Worm (Caenorhabditis elegans) whole organism, young adult: ENCODE data around the gene nhr-19.
A peak's percentile ranks its signal among the peaks of the same experiment; 100 is the strongest.

ENCODE experiments used
- B0336.3 ChIP-seq: fragments of 200-800 bp; sonication (Bioruptor generic); IDR thresholded peaks from 2 replicates; pipeline ENCODE4 v1.3.6; 2022; ENCODE audit warnings: missing genetic modification characterization, missing compliant biosample characterization
- C17E4.6 ChIP-seq: fragments of 200-800 bp; sonication (Bioruptor generic); IDR thresholded peaks from 2 replicates; pipeline ENCODE4 v1.3.6; 2022; ENCODE audit warnings: missing genetic modification reagents, missing genetic modification characterization, missing compliant biosample characterization
- F10E7.11 ChIP-seq: sonication (generic microtip); optimal IDR thresholded peaks from 2 replicates; lab custom pipeline; 2017; ENCODE audit warnings: mild to moderate bottlenecking, missing genetic modification characterization, moderate library complexity, missing compliant biosample characterization
- F22D6.2 ChIP-seq: sonication (generic microtip); optimal IDR thresholded peaks from 2 replicates; lab custom pipeline; 2016; ENCODE audit warnings: mild to moderate bottlenecking, missing genetic modification characterization, missing compliant biosample characterization
- F37B4.10 ChIP-seq: fragments of 200-800 bp; sonication (Bioruptor generic); IDR thresholded peaks from 2 replicates; pipeline ENCODE4 v1.3.6; 2022; ENCODE audit warnings: missing genetic modification characterization, missing compliant biosample characterization
- F57A8.1 ChIP-seq: fragments of 200-800 bp; sonication (Bioruptor generic); optimal IDR thresholded peaks from 2 replicates; lab custom pipeline; 2018; ENCODE audit warnings: mild to moderate bottlenecking, missing genetic modification characterization, moderate library complexity, missing compliant biosample characterization
- F57C9.4 ChIP-seq: sonication (generic microtip); optimal IDR thresholded peaks from 2 replicates; lab custom pipeline; 2017; ENCODE audit warnings: mild to moderate bottlenecking, missing genetic modification characterization, missing compliant biosample characterization
- Y56A3A.18 ChIP-seq: fragments of 200-800 bp; sonication (Bioruptor generic); IDR thresholded peaks from 2 replicates; pipeline ENCODE4 v1.3.6; 2022; ENCODE audit warnings: missing genetic modification reagents, missing genetic modification characterization, missing compliant biosample characterization
- Y67H2A.10 ChIP-seq: fragments of 200-800 bp; sonication (Bioruptor generic); conservative IDR thresholded peaks from 2 replicates; pipeline ENCODE4 v1.3.6; 2022; ENCODE audit warnings: missing genetic modification reagents, missing genetic modification characterization, missing compliant biosample characterization
- Y95B8A.8 ChIP-seq: fragments of 200-800 bp; sonication (Bioruptor generic); IDR thresholded peaks from 2 replicates; pipeline ENCODE4 v1.3.6; 2022; ENCODE audit warnings: missing genetic modification reagents, missing genetic modification characterization, missing compliant biosample characterization
- ama-1 ChIP-seq, 3 experiments: fragments of 150-350 bp in 1 of 3; sonication (generic microtip) in 2 of 3; optimal IDR thresholded peaks; 2 replicates each; lab custom pipeline; 2014 to 2018; ENCODE audit warnings: missing biosample characterization in 2 of 3, missing genetic modification characterization in 2 of 3, missing genetic modification reagents in 2 of 3
- atf-7 ChIP-seq: sonication (generic microtip); optimal IDR thresholded peaks from 2 replicates; lab custom pipeline; 2017; ENCODE audit warnings: mild to moderate bottlenecking, missing genetic modification characterization, missing compliant biosample characterization
- athp-1 ChIP-seq: sonication (generic microtip); optimal IDR thresholded peaks from 2 replicates; lab custom pipeline; 2017; ENCODE audit warnings: mild to moderate bottlenecking, missing genetic modification characterization, missing compliant biosample characterization
- cebp-1 ChIP-seq, 2 experiments: fragments of 200-800 bp in 1 of 2; sonication (Bioruptor generic) in 1 of 2; sonication (generic microtip) in 1 of 2; IDR thresholded peaks in 1 of 2; optimal IDR thresholded peaks in 1 of 2; 2 replicates each; pipeline versions ENCODE4 v1.3.6 to Lab custom; 2017 to 2022; ENCODE audit warnings: missing compliant biosample characterization in 2 of 2, missing genetic modification characterization in 2 of 2, mild to moderate bottlenecking in 1 of 2, missing genetic modification reagents in 1 of 2, moderate library complexity in 1 of 2
- ceh-100 ChIP-seq: fragments of 200-800 bp; sonication (Bioruptor generic); IDR thresholded peaks from 2 replicates; pipeline ENCODE4 v1.3.6; 2022; ENCODE audit warnings: missing genetic modification reagents, missing genetic modification characterization, missing compliant biosample characterization
- ceh-27 ChIP-seq: fragments of 200-800 bp; sonication (Bioruptor generic); optimal IDR thresholded peaks from 2 replicates; lab custom pipeline; 2018; ENCODE audit warnings: mild to moderate bottlenecking, missing genetic modification characterization, moderate library complexity, missing compliant biosample characterization
- ceh-40 ChIP-seq: fragments of 200-800 bp; sonication (Bioruptor generic); IDR thresholded peaks from 2 replicates; pipeline ENCODE4 v1.3.6; 2022; ENCODE audit warnings: missing genetic modification characterization, missing compliant biosample characterization
- die-1 ChIP-seq: sonication (generic microtip); optimal IDR thresholded peaks from 2 replicates; lab custom pipeline; 2016; ENCODE audit warnings: missing genotype, mild to moderate bottlenecking, missing genetic modification characterization, missing compliant biosample characterization
- dox-1 ChIP-seq: fragments of 200-800 bp; sonication (Bioruptor generic); IDR thresholded peaks from 2 replicates; pipeline ENCODE4 v1.3.6; 2022; ENCODE audit warnings: missing genetic modification reagents, missing genetic modification characterization, missing compliant biosample characterization
- egl-44 ChIP-seq: fragments of 200-800 bp; sonication (Bioruptor generic); IDR thresholded peaks from 2 replicates; pipeline ENCODE4 v1.3.6; 2022; ENCODE audit warnings: missing genetic modification reagents, missing genetic modification characterization, missing compliant biosample characterization
- egrh-3 ChIP-seq: fragments of 200-800 bp; sonication (Bioruptor generic); IDR thresholded peaks from 2 replicates; pipeline ENCODE4 v1.3.6; 2022; ENCODE audit warnings: missing genetic modification reagents, missing genetic modification characterization, missing compliant biosample characterization
- ekl-4 ChIP-seq: fragments of 200-800 bp; sonication (Bioruptor generic); IDR thresholded peaks from 2 replicates; pipeline ENCODE4 v1.3.6; 2022; ENCODE audit warnings: missing genetic modification reagents, missing genetic modification characterization, missing compliant biosample characterization
- ets-4 ChIP-seq: fragments of 200-800 bp; sonication (Bioruptor generic); optimal IDR thresholded peaks from 2 replicates; lab custom pipeline; 2018; ENCODE audit warnings: mild to moderate bottlenecking, missing genetic modification characterization, missing compliant biosample characterization
- fkh-3 ChIP-seq: sonication (generic microtip); optimal IDR thresholded peaks from 2 replicates; lab custom pipeline; 2016; ENCODE audit warnings: mild to moderate bottlenecking, missing genetic modification characterization, missing compliant biosample characterization
- hlh-12 ChIP-seq: sonication (generic microtip); optimal IDR thresholded peaks from 2 replicates; lab custom pipeline; 2016; ENCODE audit warnings: missing genetic modification characterization, missing compliant biosample characterization
- hmg-20 ChIP-seq: fragments of 200-800 bp; sonication (Bioruptor generic); IDR thresholded peaks from 2 replicates; pipeline ENCODE4 v1.3.6; 2022; ENCODE audit warnings: missing genetic modification reagents, missing genetic modification characterization, missing compliant biosample characterization
- hsf-1 ChIP-seq: fragments of 200-800 bp; sonication (Bioruptor generic); IDR thresholded peaks from 2 replicates; pipeline ENCODE4 v1.3.6; 2022; ENCODE audit warnings: missing genetic modification reagents, missing genetic modification characterization, missing compliant biosample characterization
- let-607 ChIP-seq, 2 experiments: fragments of 200-800 bp in 1 of 2; sonication (Bioruptor generic) in 1 of 2; sonication (generic microtip) in 1 of 2; optimal IDR thresholded peaks; 2 replicates each; lab custom pipeline; 2016 to 2018; ENCODE audit warnings: mild to moderate bottlenecking in 2 of 2, missing compliant biosample characterization in 2 of 2, missing genetic modification characterization in 2 of 2, moderate library complexity in 2 of 2, missing genotype in 1 of 2
- madf-10 ChIP-seq: sonication (generic microtip); optimal IDR thresholded peaks from 2 replicates; lab custom pipeline; 2016; ENCODE audit warnings: mild to moderate bottlenecking, missing genetic modification characterization, missing compliant biosample characterization
- mcd-1 ChIP-seq: fragments of 200-800 bp; sonication (Bioruptor generic); IDR thresholded peaks from 2 replicates; pipeline ENCODE4 v1.3.6; 2022; ENCODE audit warnings: missing genetic modification reagents, missing genetic modification characterization, missing compliant biosample characterization
- mes-4 ChIP-seq: sonication (generic microtip); optimal IDR thresholded peaks from 2 replicates; lab custom pipeline; 2016; ENCODE audit warnings: missing genotype, missing genetic modification characterization, missing compliant biosample characterization
- nhr-90 ChIP-seq: sonication (generic microtip); optimal IDR thresholded peaks from 2 replicates; lab custom pipeline; 2016; ENCODE audit warnings: missing genotype, mild to moderate bottlenecking, missing genetic modification characterization, missing compliant biosample characterization
- pbrm-1 ChIP-seq: fragments of 200-800 bp; sonication (Bioruptor generic); IDR thresholded peaks from 2 replicates; pipeline ENCODE4 v1.3.6; 2022; ENCODE audit warnings: missing genetic modification reagents, missing genetic modification characterization, missing compliant biosample characterization
- pha-4 ChIP-seq: fragments of 150-350 bp; sonication (generic microtip); optimal IDR thresholded peaks from 2 replicates; lab custom pipeline; 2014; ENCODE audit warnings: missing biosample characterization, missing genetic modification reagents, missing genetic modification characterization
- repo-1 ChIP-seq: sonication (generic microtip); optimal IDR thresholded peaks from 2 replicates; lab custom pipeline; 2017; ENCODE audit warnings: mild to moderate bottlenecking, missing genetic modification characterization, missing compliant biosample characterization
- snpc-1.1 ChIP-seq: sonication (generic microtip); optimal IDR thresholded peaks from 2 replicates; lab custom pipeline; 2017; ENCODE audit warnings: missing genetic modification characterization, mild to moderate bottlenecking, missing compliant biosample characterization, antibody characterized with exemption, moderate library complexity, missing genotype, missing genetic modification reagents; ENCODE audit not compliant: insufficient read depth
- snpc-3.4 ChIP-seq: sonication (generic microtip); optimal IDR thresholded peaks from 2 replicates; lab custom pipeline; 2017; ENCODE audit warnings: missing genetic modification characterization, mild to moderate bottlenecking, missing compliant biosample characterization, antibody characterized with exemption, moderate library complexity, missing genotype, missing genetic modification reagents
- snpc-4 ChIP-seq, 5 experiments: fragments of 150-350 bp in 1 of 5; sonication (generic microtip) in 4 of 5; optimal IDR thresholded peaks; 2 replicates each; lab custom pipeline; 2014 to 2018; ENCODE audit warnings: missing genetic modification characterization in 5 of 5, missing biosample characterization in 3 of 5, antibody characterized with exemption in 2 of 5, mild to moderate bottlenecking in 2 of 5, missing compliant biosample characterization in 2 of 5, missing genotype in 2 of 5, moderate library complexity in 2 of 5, missing genetic modification reagents in 1 of 5
- somi-1 ChIP-seq: fragments of 200-800 bp; sonication (Bioruptor generic); optimal IDR thresholded peaks from 2 replicates; lab custom pipeline; 2018; ENCODE audit warnings: mild to moderate bottlenecking, missing genetic modification characterization, missing compliant biosample characterization
- tbp1 ChIP-seq: fragments of 200-800 bp; sonication (Bioruptor generic); optimal IDR thresholded peaks from 2 replicates; lab custom pipeline; 2018; ENCODE audit warnings: mild to moderate bottlenecking, missing genetic modification characterization, missing compliant biosample characterization
- tbx-9 ChIP-seq: sonication (generic microtip); optimal IDR thresholded peaks from 2 replicates; lab custom pipeline; 2016; ENCODE audit warnings: borderline replicate concordance, missing genetic modification characterization, inconsistent platforms, missing compliant biosample characterization
- unc-62 ChIP-seq: fragments of 150-350 bp; optimal IDR thresholded peaks from 2 replicates; lab custom pipeline; 2014; ENCODE audit warnings: missing biosample characterization, missing genetic modification reagents, missing genetic modification characterization
- zfh-2 ChIP-seq: fragments of 200-800 bp; sonication (Bioruptor generic); conservative IDR thresholded peaks from 2 replicates; pipeline ENCODE4 v1.3.6; 2022; ENCODE audit warnings: missing genetic modification reagents, missing genetic modification characterization, missing compliant biosample characterization
- zim-3 ChIP-seq: sonication (generic microtip); optimal IDR thresholded peaks from 2 replicates; lab custom pipeline; 2017; ENCODE audit warnings: mild to moderate bottlenecking, missing genetic modification characterization, moderate library complexity, missing compliant biosample characterization
- ztf-22 ChIP-seq: fragments of 200-800 bp; sonication (Bioruptor generic); optimal IDR thresholded peaks from 2 replicates; lab custom pipeline; 2018; ENCODE audit warnings: mild to moderate bottlenecking, missing genetic modification characterization, moderate library complexity, missing compliant biosample characterization

Gene nhr-19

ce11 chrII:9619402-9619862 is 14.1 kb upstream of the nhr-19 start (continued):
- TF ChIP-seq cebp-1 (GFP tag; IDR thresholded peaks at IDR 0.05; lab: Robert Waterston, UW) (no peak), cebp-1 (tag; optimal IDR thresholded peaks at IDR 0.05; lab: Kevin White, UChicago) (peak; percentile 44), zfh-2 (0 out of 2 replicates have a peak, but pooled peaks have one; percentile 25), nhr-90 (peak; percentile 50), dox-1 (peak; percentile 49; the same call in 1 of the 2 replicates), somi-1 (GFP tag; lab: Kevin White, UChicago) (peak; percentile 56), snpc-4 (GFP tag; optimal IDR thresholded peaks at IDR 0.05; lab: Kevin White, UChicago) (no peak), snpc-4 (tag; optimal IDR thresholded peaks at IDR 0.05; lab: Kevin White, UChicago) (peak in 3 of 4 experiments; percentile 3 to 32 (median 6)), ztf-22 (GFP tag; lab: Kevin White, UChicago) (peak; percentile 76), F57A8.1 (GFP tag; lab: Kevin White, UChicago) (no peak), atf-7 (peak; percentile 47), snpc-1.1 (no peak), zim-3 (tag; lab: Kevin White, UChicago) (peak; percentile 15), ama-1 (optimal IDR thresholded peaks at IDR 0.05; lab: Kevin White, UChicago) (peak; percentile 39), ama-1 (GFP tag; optimal IDR thresholded peaks at IDR 0.05; lab: Kevin White, UChicago) (no peak), B0336.3 (peak; percentile 41; the same call in 1 of the 2 replicates), repo-1 (no peak), ets-4 (GFP tag; lab: Kevin White, UChicago) (peak; percentile 94), ceh-100 (GFP tag; lab: Robert Waterston, UW) (no peak), F22D6.2 (tag; lab: Kevin White, UChicago) (peak; percentile 5), let-607 (tag; optimal IDR thresholded peaks at IDR 0.05; lab: Kevin White, UChicago) (peak; percentile 80 to 94), fkh-3 (tag; lab: Kevin White, UChicago) (no peak), egl-44 (GFP tag; lab: Robert Waterston, UW) (peak; percentile 56; the same call in 1 of the 2 replicates), F57C9.4 (tag; lab: Kevin White, UChicago) (peak; percentile 43), mcd-1 (GFP tag; lab: Robert Waterston, UW) (peak; percentile 35; the same call in 1 of the 2 replicates), tbp1 (GFP tag; lab: Kevin White, UChicago) (no peak), ekl-4 (GFP tag; lab: Robert Waterston, UW) (no peak), Y56A3A.18 (GFP tag; lab: Robert Waterston, UW) (0 out of 2 replicates have a peak, but pooled peaks have one; percentile 36)

- TF ChIP-seq ceh-40 (GFP tag; lab: Robert Waterston, UW) (no peak), Y95B8A.8 (0 out of 2 replicates have a peak, but pooled peaks have one; percentile 5), hmg-20 (GFP tag; lab: Robert Waterston, UW) (no peak), unc-62 (GFP tag; lab: Kevin White, UChicago) (no peak), tbp1 (GFP tag; lab: Kevin White, UChicago) (no peak), mcd-1 (GFP tag; lab: Robert Waterston, UW) (no peak), die-1 (tag; lab: Kevin White, UChicago) (no peak), hsf-1 (GFP tag; lab: Robert Waterston, UW) (no peak), hlh-12 (tag; lab: Kevin White, UChicago) (no peak), zim-3 (tag; lab: Kevin White, UChicago) (peak; percentile 36), C17E4.6 (GFP tag; lab: Robert Waterston, UW) (no peak), somi-1 (GFP tag; lab: Kevin White, UChicago) (no peak), Y67H2A.10 (GFP tag; lab: Robert Waterston, UW) (no peak), tbx-9 (tag; lab: Kevin White, UChicago) (no peak), dox-1 (no peak), cebp-1 (GFP tag; IDR thresholded peaks at IDR 0.05; lab: Robert Waterston, UW) (peak; percentile 75), cebp-1 (tag; optimal IDR thresholded peaks at IDR 0.05; lab: Kevin White, UChicago) (peak; percentile 75), snpc-3.4 (no peak), mes-4 (tag; lab: Kevin White, UChicago) (no peak), pha-4 (tag; lab: Kevin White, UChicago) (no peak), F37B4.10 (GFP tag; lab: Robert Waterston, UW) (no peak), ceh-27 (GFP tag; lab: Kevin White, UChicago) (no peak), madf-10 (no peak), F10E7.11 (tag; lab: Kevin White, UChicago) (peak; percentile 6), athp-1 (no peak), pbrm-1 (GFP tag; lab: Robert Waterston, UW) (no peak), egrh-3 (GFP tag; lab: Robert Waterston, UW) (no peak)
These were observed 13.4 kb upstream of the nhr-19 start for ce11 chrII:9618759-9619158.
